Worm (Caenorhabditis elegans) whole organism, young adult: ENCODE data around the gene swan-1.

Experiments used
- F52B5.7 ChIP-seq: sonication (generic microtip); optimal IDR thresholded peaks from 2 replicates; lab custom pipeline; 2016; ENCODE audit warnings: mild to moderate bottlenecking, missing genetic modification characterization, missing compliant biosample characterization
- ceh-79 ChIP-seq: sonication (generic microtip); optimal IDR thresholded peaks from 2 replicates; lab custom pipeline; 2017; ENCODE audit warnings: mild to moderate bottlenecking, missing genetic modification characterization, missing compliant biosample characterization

DNA sequence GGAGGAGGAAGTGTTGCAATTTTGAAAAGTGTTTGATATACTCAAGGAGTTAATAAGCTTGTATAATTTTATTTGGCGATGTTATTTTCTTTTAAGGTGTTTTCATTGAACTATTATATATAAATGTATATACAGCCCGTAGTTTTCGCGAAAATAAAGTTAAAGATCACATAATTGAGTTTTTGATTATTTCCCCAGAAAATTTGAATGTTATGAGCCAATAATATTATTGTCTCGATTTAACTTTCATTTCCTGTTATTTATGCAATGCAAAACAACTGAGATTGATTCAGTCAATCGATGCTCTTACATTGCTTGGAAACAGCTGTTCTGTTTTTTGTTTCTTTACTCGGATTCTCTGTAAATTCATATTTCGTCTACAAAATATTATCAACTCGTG, 41.3 kb upstream of the swan-1 start, which contains the start of gene srx-133:
- TF ChIP-seq ceh-79 (no peak), F52B5.7 (tag; lab: Kevin White, UChicago) (no peak)
